Fruit fly (Drosophila melanogaster) whole organism, embryonic: ENCODE results near the gene shd.

Experiments
- Bdp1 ChIP-seq: fragments of 200-800 bp; sonication (Bioruptor generic); optimal IDR thresholded peaks from 3 replicates; lab custom pipeline; 2016; ENCODE audit warnings: missing biosample characterization, missing genetic modification characterization
- Bteb2 ChIP-seq: fragments of 200-800 bp; sonication (Bioruptor generic); optimal IDR thresholded peaks from 2 replicates; lab custom pipeline; 2016; ENCODE audit warnings: missing biosample characterization, missing genetic modification characterization
- CG10321 ChIP-seq: fragments of 200-800 bp; sonication (Bioruptor generic); IDR thresholded peaks from 2 replicates; pipeline ENCODE4 v1.3.6; 2022; ENCODE audit warnings: missing biosample characterization, missing genetic modification characterization
- CG10431 ChIP-seq: fragments of 200-800 bp; sonication (Bioruptor generic); optimal IDR thresholded peaks from 3 replicates; lab custom pipeline; 2018; ENCODE audit warnings: missing biosample characterization, mild to moderate bottlenecking, missing genetic modification characterization
- CG10654 ChIP-seq: fragments of 200-800 bp; sonication (Bioruptor generic); optimal IDR thresholded peaks from 2 replicates; lab custom pipeline; 2016; ENCODE audit warnings: missing biosample characterization, missing genetic modification characterization
- CG11456 ChIP-seq: fragments of 200-800 bp; sonication (Bioruptor generic); IDR thresholded peaks from 3 replicates; pipeline ENCODE4 v1.3.6; 2022; ENCODE audit warnings: missing biosample characterization, missing genetic modification characterization
- CG12236 ChIP-seq: fragments of 200-800 bp; sonication (Bioruptor generic); optimal IDR thresholded peaks from 2 replicates; lab custom pipeline; 2016; ENCODE audit warnings: missing biosample characterization, missing genetic modification characterization
- CG13287 ChIP-seq: fragments of 200-800 bp; sonication (Bioruptor generic); IDR thresholded peaks from 2 replicates; pipeline ENCODE4 v1.3.6; 2022; ENCODE audit warnings: missing biosample characterization, missing genetic modification characterization; ENCODE audit not compliant: partially characterized antibody
- CG13775 ChIP-seq: fragments of 200-800 bp; sonication (Bioruptor generic); optimal IDR thresholded peaks from 3 replicates; lab custom pipeline; 2017; ENCODE audit warnings: missing biosample characterization, mild to moderate bottlenecking, missing genetic modification characterization
- CG14050 ChIP-seq: fragments of 200-800 bp; sonication (Bioruptor generic); IDR thresholded peaks from 3 replicates; pipeline ENCODE4 v1.3.6; 2022; ENCODE audit warnings: missing biosample characterization, missing genetic modification characterization
- CG14710 ChIP-seq: fragments of 200-800 bp; sonication (Bioruptor generic); optimal IDR thresholded peaks from 3 replicates; lab custom pipeline; 2019; ENCODE audit warnings: missing biosample characterization, mild to moderate bottlenecking, missing genetic modification characterization, moderate library complexity
- CG15269 ChIP-seq: fragments of 200-800 bp; sonication (Bioruptor generic); optimal IDR thresholded peaks from 2 replicates; lab custom pipeline; 2018; ENCODE audit warnings: missing biosample characterization, mild to moderate bottlenecking, missing genetic modification characterization, moderate library complexity
- CG15601 ChIP-seq: fragments of 200-800 bp; sonication (Bioruptor generic); optimal IDR thresholded peaks from 3 replicates; lab custom pipeline; 2019; ENCODE audit warnings: missing biosample characterization, mild to moderate bottlenecking, missing genetic modification characterization, moderate library complexity
- CG16815 ChIP-seq: fragments of 200-800 bp; sonication (Bioruptor generic); optimal IDR thresholded peaks from 3 replicates; lab custom pipeline; 2017; ENCODE audit warnings: missing biosample characterization, mild to moderate bottlenecking, missing genetic modification characterization
- CG17328 ChIP-seq: fragments of 200-800 bp; sonication (Bioruptor generic); IDR thresholded peaks from 2 replicates; pipeline ENCODE4 v1.3.6; 2022; ENCODE audit warnings: missing biosample characterization, missing genetic modification characterization
- CG18011 ChIP-seq: fragments of 200-800 bp; sonication (Bioruptor generic); optimal IDR thresholded peaks from 2 replicates; lab custom pipeline; 2017; ENCODE audit warnings: missing biosample characterization, missing genetic modification characterization, mild to moderate bottlenecking, moderate library complexity, missing genotype
- CG18262 ChIP-seq: fragments of 200-800 bp; optimal IDR thresholded peaks from 3 replicates; lab custom pipeline; 2019; ENCODE audit warnings: missing biosample characterization, mild to moderate bottlenecking, missing genetic modification characterization, moderate library complexity
- CG2129 ChIP-seq: fragments of 200-800 bp; sonication (Bioruptor generic); IDR thresholded peaks from 2 replicates; pipeline ENCODE4 v1.3.6; 2022; ENCODE audit warnings: missing biosample characterization, missing genetic modification characterization; ENCODE audit not compliant: partially characterized antibody
- CG3847 ChIP-seq: fragments of 200-800 bp; sonication (Bioruptor generic); IDR thresholded peaks from 2 replicates; pipeline ENCODE4 v1.3.6; 2022; ENCODE audit warnings: missing biosample characterization, missing genetic modification characterization
- CG4282 ChIP-seq: fragments of 200-800 bp; sonication (Bioruptor generic); optimal IDR thresholded peaks from 2 replicates; lab custom pipeline; 2016; ENCODE audit warnings: missing biosample characterization, missing genetic modification characterization
- CG43689 ChIP-seq: fragments of 200-800 bp; sonication (Bioruptor generic); IDR thresholded peaks from 2 replicates; pipeline ENCODE4 v1.3.6; 2022; ENCODE audit warnings: missing biosample characterization, missing genetic modification characterization
- CG5245 ChIP-seq: fragments of 200-800 bp; sonication (Bioruptor generic); optimal IDR thresholded peaks from 3 replicates; lab custom pipeline; 2016; ENCODE audit warnings: missing biosample characterization, missing genetic modification characterization
- CG7372 ChIP-seq: fragments of 200-800 bp; sonication (Bioruptor generic); IDR thresholded peaks from 2 replicates; pipeline ENCODE4 v1.3.6; 2022; ENCODE audit warnings: missing biosample characterization, missing genetic modification characterization
- CG7839 ChIP-seq: fragments of 200-800 bp; sonication (Bioruptor generic); optimal IDR thresholded peaks from 3 replicates; lab custom pipeline; 2018; ENCODE audit warnings: missing biosample characterization, mild to moderate bottlenecking, missing genetic modification characterization, moderate library complexity
- CG7928 ChIP-seq: fragments of 200-800 bp; sonication (Bioruptor generic); optimal IDR thresholded peaks from 2 replicates; lab custom pipeline; 2017; ENCODE audit warnings: missing biosample characterization, mild to moderate bottlenecking, missing genetic modification characterization
- CG9437 ChIP-seq: fragments of 200-800 bp; sonication (Bioruptor generic); optimal IDR thresholded peaks from 2 replicates; lab custom pipeline; 2018; ENCODE audit warnings: missing biosample characterization, mild to moderate bottlenecking, missing genetic modification characterization
- CG9932 ChIP-seq: fragments of 200-800 bp; sonication (Bioruptor generic); IDR thresholded peaks from 2 replicates; pipeline ENCODE4 v1.3.6; 2022; ENCODE audit warnings: missing biosample characterization, missing genetic modification characterization
- Dfd ChIP-seq, 2 experiments: fragments of >200 bp; optimal IDR thresholded peaks; 2 replicates each; lab custom pipeline; 2017; ENCODE audit warnings: missing biosample characterization in 2 of 2, missing genetic modification characterization in 2 of 2
- Dip2 ChIP-seq: fragments of 200-800 bp; sonication (Bioruptor generic); IDR thresholded peaks from 2 replicates; pipeline ENCODE4 v1.3.6; 2022; ENCODE audit warnings: missing biosample characterization, missing genetic modification characterization
- Ets97D ChIP-seq: fragments of 200-800 bp; sonication (Bioruptor generic); optimal IDR thresholded peaks from 3 replicates; lab custom pipeline; 2016; ENCODE audit warnings: missing biosample characterization, missing genetic modification characterization
- HmgZ ChIP-seq: fragments of 200-800 bp; sonication (Bioruptor generic); optimal IDR thresholded peaks from 2 replicates; lab custom pipeline; 2018; ENCODE audit warnings: missing biosample characterization, mild to moderate bottlenecking, missing genetic modification characterization
- Lhr ChIP-seq: fragments of 200-800 bp; sonication (Bioruptor generic); optimal IDR thresholded peaks from 3 replicates; lab custom pipeline; 2017; ENCODE audit warnings: mild to moderate bottlenecking, missing biosample characterization, missing genetic modification reagents, missing genetic modification characterization
- NC2β ChIP-seq: fragments of 200-800 bp; sonication (Bioruptor generic); optimal IDR thresholded peaks from 2 replicates; lab custom pipeline; 2016; ENCODE audit warnings: missing biosample characterization, missing genetic modification characterization
- ab ChIP-seq: fragments of 200-800 bp; sonication (Bioruptor generic); optimal IDR thresholded peaks from 2 replicates; lab custom pipeline; 2016; ENCODE audit warnings: missing biosample characterization, missing genetic modification characterization
- ash1 ChIP-seq: fragments of 200-800 bp; sonication (Bioruptor generic); optimal IDR thresholded peaks from 2 replicates; lab custom pipeline; 2018; ENCODE audit warnings: missing biosample characterization, mild to moderate bottlenecking, missing genetic modification characterization
- ato ChIP-seq: fragments of 200-800 bp; sonication (Bioruptor generic); IDR thresholded peaks from 2 replicates; pipeline ENCODE4 v1.3.6; 2022; ENCODE audit warnings: missing biosample characterization, missing genetic modification characterization; ENCODE audit not compliant: partially characterized antibody
- cato ChIP-seq: fragments of 200-800 bp; sonication (Bioruptor generic); optimal IDR thresholded peaks from 2 replicates; lab custom pipeline; 2016; ENCODE audit warnings: missing biosample characterization, missing genetic modification characterization, borderline replicate concordance
- chif ChIP-seq, 2 experiments: fragments of 200-800 bp; sonication (Bioruptor generic); optimal IDR thresholded peaks; 3 replicates each; lab custom pipeline; 2016; ENCODE audit warnings: missing biosample characterization in 2 of 2, missing genetic modification characterization in 2 of 2
- chm ChIP-seq: fragments of 200-800 bp; sonication (Bioruptor generic); IDR thresholded peaks from 2 replicates; pipeline ENCODE4 v1.3.6; 2022; ENCODE audit warnings: missing biosample characterization, missing genetic modification characterization
- hth ChIP-seq: fragments of >200 bp; optimal IDR thresholded peaks from 2 replicates; lab custom pipeline; 2017; ENCODE audit warnings: inconsistent platforms
- inv ChIP-seq: fragments of 200-800 bp; sonication (Bioruptor generic); IDR thresholded peaks from 2 replicates; pipeline ENCODE4 v1.3.6; 2022; ENCODE audit warnings: missing biosample characterization, missing genetic modification characterization; ENCODE audit not compliant: partially characterized antibody
- mld ChIP-seq: fragments of 200-800 bp; sonication (Bioruptor generic); IDR thresholded peaks from 3 replicates; pipeline ENCODE4 v1.3.6; 2022; ENCODE audit warnings: missing biosample characterization, missing genetic modification characterization; ENCODE audit not compliant: partially characterized antibody
- nerfin-2 ChIP-seq: fragments of 200-800 bp; sonication (Bioruptor generic); IDR thresholded peaks from 2 replicates; pipeline ENCODE4 v1.3.6; 2022; ENCODE audit warnings: missing biosample characterization, missing genetic modification characterization; ENCODE audit not compliant: partially characterized antibody
- pfk ChIP-seq: fragments of 200-800 bp; sonication (Bioruptor generic); optimal IDR thresholded peaks from 2 replicates; lab custom pipeline; 2018; ENCODE audit warnings: missing biosample characterization, mild to moderate bottlenecking, missing genetic modification characterization, moderate library complexity
- slp2 ChIP-seq: fragments of 200-800 bp; sonication (Bioruptor generic); optimal IDR thresholded peaks from 2 replicates; lab custom pipeline; 2016; ENCODE audit warnings: missing biosample characterization, missing genetic modification characterization
- so ChIP-seq: fragments of 200-800 bp; sonication (Bioruptor generic); IDR thresholded peaks from 3 replicates; pipeline ENCODE4 v1.3.6; 2022; ENCODE audit warnings: missing biosample characterization, missing genetic modification characterization
- stc ChIP-seq: fragments of 200-800 bp; sonication (Bioruptor generic); IDR thresholded peaks from 2 replicates; pipeline ENCODE4 v1.3.6; 2022; ENCODE audit warnings: missing biosample characterization, missing genetic modification characterization
- tna ChIP-seq: fragments of 200-800 bp; sonication (Bioruptor generic); IDR thresholded peaks from 2 replicates; pipeline ENCODE4 v1.3.6; 2022; ENCODE audit warnings: missing biosample characterization, missing genetic modification characterization; ENCODE audit not compliant: partially characterized antibody
- unc-4 ChIP-seq: fragments of 200-800 bp; sonication (Bioruptor generic); IDR thresholded peaks from 2 replicates; pipeline ENCODE4 v1.3.6; 2022; ENCODE audit warnings: missing biosample characterization, missing genetic modification characterization; ENCODE audit not compliant: partially characterized antibody

shd gene

dm6 chr3L:14661567-14662258, 47.5 kb downstream of the shd start (continued):
- peak; percentile 38 for TF ChIP-seq Lhr
- TF ChIP-seq CG9437 (GFP tag; lab: Kevin White, UChicago): peak; percentile 48
- peak; percentile 45 for TF ChIP-seq cato (GFP tag; lab: Kevin White, UChicago)
- no peak for TF ChIP-seq ato
- peak; percentile 54 for TF ChIP-seq CG7372
- TF ChIP-seq CG13775 (GFP tag; lab: Kevin White, UChicago): peak; percentile 61
- TF ChIP-seq CG13287 (GFP tag; lab: Robert Waterston, UW): no peak
- TF ChIP-seq CG17328 (GFP tag; lab: Robert Waterston, UW): peak; percentile 86
- TF ChIP-seq CG10431 (GFP tag; lab: Kevin White, UChicago): peak; percentile 48
- TF ChIP-seq ash1 (GFP tag; lab: Kevin White, UChicago): no peak
- peak; percentile 79; the same call in 2 of the 3 replicates for TF ChIP-seq CG11456
- peak; percentile 57 for TF ChIP-seq CG12236 (GFP tag; lab: Kevin White, UChicago)
- no peak for TF ChIP-seq inv (GFP tag; lab: Robert Waterston, UW)
- peak; percentile 76 for TF ChIP-seq HmgZ (tag; lab: Kevin White, UChicago)
- TF ChIP-seq chm (GFP tag; lab: Robert Waterston, UW): peak; percentile 69
- TF ChIP-seq CG14050: peak; percentile 62
- peak; percentile 70 for TF ChIP-seq CG9932
- TF ChIP-seq Bdp1: peak; percentile 64
- TF ChIP-seq slp2: peak; percentile 74
- TF ChIP-seq Dfd (GFP tag; optimal IDR thresholded peaks at IDR 0.05; lab: Kevin White, UChicago): no peak
- TF ChIP-seq CG5245 (GFP tag; lab: Kevin White, UChicago): peak; percentile 27
- TF ChIP-seq CG15269 (tag; lab: Kevin White, UChicago): peak; percentile 86
- peak; percentile 72 for TF ChIP-seq CG14710 (tag; lab: Kevin White, UChicago)
- peak; percentile 71 for TF ChIP-seq CG3847 (GFP tag; lab: Robert Waterston, UW)
- TF ChIP-seq hth: no peak
- TF ChIP-seq so (GFP tag; lab: Robert Waterston, UW): peak; percentile 84
- TF ChIP-seq CG2129 (GFP tag; lab: Robert Waterston, UW): no peak
- TF ChIP-seq nerfin-2 (GFP tag; lab: Robert Waterston, UW): no peak
- no peak for TF ChIP-seq unc-4 (GFP tag; lab: Robert Waterston, UW)
- TF ChIP-seq CG7839 (tag; lab: Kevin White, UChicago): peak; percentile 87
- TF ChIP-seq CG10654 (GFP tag; lab: Kevin White, UChicago): peak; percentile 64
- TF ChIP-seq Bteb2: peak; percentile 71
- TF ChIP-seq CG10321 (GFP tag; lab: Robert Waterston, UW): no peak; the same call in 1 of the 2 replicates
- TF ChIP-seq CG4282 (GFP tag; lab: Kevin White, UChicago): peak; percentile 26
- peak; percentile 71 to 79 for TF ChIP-seq chif (GFP tag; optimal IDR thresholded peaks at IDR 0.05; lab: Kevin White, UChicago)
- peak; percentile 79 for TF ChIP-seq CG18262 (tag; lab: Kevin White, UChicago)
- peak; percentile 79 for TF ChIP-seq CG15601 (tag; lab: Kevin White, UChicago)
- TF ChIP-seq CG43689 (GFP tag; lab: Robert Waterston, UW): peak; percentile 66
- no peak for TF ChIP-seq Dip2
- peak; percentile 45 for TF ChIP-seq CG16815 (GFP tag; lab: Kevin White, UChicago)
- peak; percentile 12 for TF ChIP-seq CG7928 (GFP tag; lab: Kevin White, UChicago)
- peak; percentile 82 for TF ChIP-seq stc (GFP tag; lab: Robert Waterston, UW)
- no peak for TF ChIP-seq ab (GFP tag; lab: Kevin White, UChicago)
- TF ChIP-seq mld (GFP tag; lab: Robert Waterston, UW): no peak
- TF ChIP-seq pfk (GFP tag; lab: Kevin White, UChicago): no peak
- peak; percentile 8 for TF ChIP-seq CG18011 (GFP tag; lab: Kevin White, UChicago)
- peak; percentile 74 for TF ChIP-seq NC2β
- no peak for TF ChIP-seq tna (GFP tag; lab: Robert Waterston, UW)
- TF ChIP-seq Ets97D (GFP tag; lab: Kevin White, UChicago): peak; percentile 41
